Fruit fly (Drosophila melanogaster): ENCODE results near the gene CG7906.
A peak's percentile ranks its signal among the peaks of the same experiment; 100 is the strongest.

DNA sequence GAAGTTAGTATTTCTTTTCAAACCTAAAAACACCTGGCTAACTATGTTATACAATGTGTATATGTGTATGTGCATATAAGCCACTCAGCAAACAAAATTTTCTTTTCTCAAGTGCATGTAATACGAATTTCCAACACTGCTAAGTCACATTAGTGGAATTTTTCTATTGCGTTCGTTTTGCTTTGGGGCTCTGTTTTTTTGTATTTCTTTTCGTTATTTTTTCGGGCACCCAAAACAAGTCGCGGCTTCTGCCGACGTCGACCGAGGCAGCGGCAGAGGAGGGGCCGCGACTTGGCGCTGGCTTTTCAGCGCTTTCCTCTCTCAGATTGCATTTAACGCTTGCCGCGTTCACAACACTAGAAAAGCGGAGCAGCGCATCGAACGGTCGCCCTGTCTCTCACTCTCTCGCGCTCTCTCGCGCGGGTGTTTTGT lies 17.0 kb upstream of the CG7906 start:
- no peak for TF ChIP-seq Sox15 (GFP tag; optimal IDR thresholded peaks at IDR 0.05)
- TF ChIP-seq CG11762 (GFP tag; optimal IDR thresholded peaks at IDR 0.05; ENCODE audit: insufficient read depth), result no peak
- TF ChIP-seq CG34406 (GFP tag; optimal IDR thresholded peaks at IDR 0.05), result no peak
- TF ChIP-seq CG6854 (GFP tag; optimal IDR thresholded peaks at IDR 0.05), result no peak
- no peak for TF ChIP-seq vri (GFP tag; optimal IDR thresholded peaks at IDR 0.05)
- TF ChIP-seq topi (GFP tag; optimal IDR thresholded peaks at IDR 0.05), result no peak
- peak; percentile 80 for TF ChIP-seq CG6276 (GFP tag; optimal IDR thresholded peaks at IDR 0.05)
- TF ChIP-seq spab (GFP tag; optimal IDR thresholded peaks at IDR 0.05), result no peak
